Worm (Caenorhabditis elegans) whole organism, L2 larva: ENCODE data around the gene C05D9.9.

Experiments used
- C34F6.9 ChIP-seq: fragments of 150-350 bp; optimal IDR thresholded peaks from 2 replicates; lab custom pipeline; 2014; ENCODE audit warnings: missing biosample characterization, missing genetic modification characterization
- R02D3.7 ChIP-seq: fragments of 150-350 bp; optimal IDR thresholded peaks from 2 replicates; lab custom pipeline; 2014; ENCODE audit warnings: missing biosample characterization, missing genetic modification characterization
- ZK546.5 ChIP-seq: sonication (generic microtip); optimal IDR thresholded peaks from 2 replicates; lab custom pipeline; 2017; ENCODE audit warnings: missing biosample characterization, missing genetic modification characterization
- alr-1 ChIP-seq: fragments of 150-350 bp; optimal IDR thresholded peaks from 2 replicates; lab custom pipeline; 2014; ENCODE audit warnings: missing biosample characterization, missing genetic modification characterization
- ama-1 ChIP-seq: fragments of 150-350 bp; optimal IDR thresholded peaks from 2 replicates; lab custom pipeline; 2018; ENCODE audit warnings: inconsistent platforms
- ceh-16 ChIP-seq: fragments of 150-350 bp; optimal IDR thresholded peaks from 2 replicates; lab custom pipeline; 2014; ENCODE audit warnings: missing biosample characterization, missing genetic modification characterization
- crh-2 ChIP-seq: sonication (generic microtip); optimal IDR thresholded peaks from 2 replicates; lab custom pipeline; 2017; ENCODE audit warnings: missing biosample characterization, missing genetic modification characterization
- egl-27 ChIP-seq: sonication (generic microtip); optimal IDR thresholded peaks from 3 replicates; lab custom pipeline; 2017; ENCODE audit warnings: missing biosample characterization, missing genetic modification reagents, missing genetic modification characterization
- elt-1 ChIP-seq: fragments of 150-350 bp; optimal IDR thresholded peaks from 2 replicates; lab custom pipeline; 2014; ENCODE audit warnings: missing biosample characterization, missing genetic modification characterization
- elt-3 ChIP-seq: sonication (generic microtip); optimal IDR thresholded peaks from 2 replicates; lab custom pipeline; 2017; ENCODE audit warnings: missing biosample characterization, missing genetic modification characterization
- fos-1 ChIP-seq: fragments of 150-350 bp; optimal IDR thresholded peaks from 2 replicates; lab custom pipeline; 2014; ENCODE audit warnings: missing biosample characterization, missing genetic modification characterization
- gmeb-1 ChIP-seq: fragments of 150-350 bp; optimal IDR thresholded peaks from 2 replicates; lab custom pipeline; 2014; ENCODE audit warnings: missing biosample characterization, missing genetic modification characterization
- lin-11 ChIP-seq: fragments of 150-350 bp; sonication (generic microtip); optimal IDR thresholded peaks from 2 replicates; lab custom pipeline; 2014; ENCODE audit warnings: missing biosample characterization, missing genetic modification characterization, inconsistent platforms, mixed read lengths
- lin-13 ChIP-seq: fragments of 150-350 bp; optimal IDR thresholded peaks from 2 replicates; lab custom pipeline; 2014; ENCODE audit warnings: missing biosample characterization, missing genetic modification reagents, missing genetic modification characterization
- lin-39 ChIP-seq: fragments of 150-350 bp; optimal IDR thresholded peaks from 2 replicates; lab custom pipeline; 2014; ENCODE audit warnings: missing biosample characterization, missing genetic modification reagents, missing genetic modification characterization
- lsy-2 ChIP-seq, 2 experiments: fragments of 150-350 bp in 1 of 2; sonication (generic microtip) in 1 of 2; optimal IDR thresholded peaks; 2 replicates each; lab custom pipeline; 2014 to 2017; ENCODE audit warnings: missing biosample characterization in 2 of 2, missing genetic modification characterization in 2 of 2
- mab-5 ChIP-seq: fragments of 150-350 bp; optimal IDR thresholded peaks from 2 replicates; lab custom pipeline; 2014; ENCODE audit warnings: missing biosample characterization, missing genetic modification characterization
- mbf-1 ChIP-seq: sonication (generic microtip); optimal IDR thresholded peaks from 2 replicates; lab custom pipeline; 2017; ENCODE audit warnings: missing biosample characterization, missing genetic modification characterization
- mdl-1 ChIP-seq, 2 experiments: fragments of 150-350 bp in 1 of 2; sonication (generic microtip) in 1 of 2; optimal IDR thresholded peaks; 2 replicates each; lab custom pipeline; 2017; ENCODE audit warnings: missing biosample characterization in 2 of 2, missing genetic modification characterization in 2 of 2
- nhr-10 ChIP-seq: sonication (generic microtip); optimal IDR thresholded peaks from 2 replicates; lab custom pipeline; 2017; ENCODE audit warnings: missing biosample characterization, missing genetic modification characterization
- nhr-12 ChIP-seq: fragments of 150-350 bp; optimal IDR thresholded peaks from 2 replicates; lab custom pipeline; 2014; ENCODE audit warnings: missing biosample characterization, missing genetic modification characterization
- nhr-129 ChIP-seq: fragments of 150-350 bp; optimal IDR thresholded peaks from 2 replicates; lab custom pipeline; 2014; ENCODE audit warnings: missing biosample characterization, missing genetic modification characterization
- nhr-21 ChIP-seq: fragments of 150-350 bp; optimal IDR thresholded peaks from 2 replicates; lab custom pipeline; 2014; ENCODE audit warnings: missing biosample characterization, missing genetic modification characterization
- nhr-23 ChIP-seq: fragments of 150-350 bp; optimal IDR thresholded peaks from 2 replicates; lab custom pipeline; 2014; ENCODE audit warnings: missing biosample characterization, missing genetic modification reagents, missing genetic modification characterization
- nhr-237 ChIP-seq: fragments of 150-350 bp; optimal IDR thresholded peaks from 2 replicates; lab custom pipeline; 2014; ENCODE audit warnings: missing biosample characterization, missing genetic modification characterization
- nhr-25 ChIP-seq: fragments of 150-350 bp; sonication (generic microtip); optimal IDR thresholded peaks from 3 replicates; lab custom pipeline; 2014; ENCODE audit warnings: missing biosample characterization, missing genetic modification characterization
- nhr-6 ChIP-seq: fragments of 150-350 bp; optimal IDR thresholded peaks from 2 replicates; lab custom pipeline; 2014; ENCODE audit warnings: missing biosample characterization, missing genetic modification characterization
- sma-3 ChIP-seq: sonication (generic microtip); optimal IDR thresholded peaks from 2 replicates; lab custom pipeline; 2016; ENCODE audit warnings: missing genetic modification reagents, missing genetic modification characterization, missing compliant biosample characterization
- sma-9 ChIP-seq, 2 experiments: fragments of 150-350 bp in 1 of 2; sonication (generic microtip) in 1 of 2; optimal IDR thresholded peaks; 2 replicates each; lab custom pipeline; 2014 to 2016; ENCODE audit warnings: missing genetic modification characterization in 2 of 2, mild to moderate bottlenecking in 1 of 2, missing biosample characterization in 1 of 2, missing compliant biosample characterization in 1 of 2, missing genetic modification reagents in 1 of 2, moderate library complexity in 1 of 2
- unc-39 ChIP-seq: fragments of 150-350 bp; optimal IDR thresholded peaks from 2 replicates; lab custom pipeline; 2014; ENCODE audit warnings: missing biosample characterization, missing genetic modification characterization
- unc-55 ChIP-seq: fragments of 150-350 bp; sonication (generic microtip); optimal IDR thresholded peaks from 3 replicates; lab custom pipeline; 2014; ENCODE audit warnings: missing biosample characterization, missing genetic modification reagents, missing genetic modification characterization
- unc-62 ChIP-seq: fragments of 150-350 bp; optimal IDR thresholded peaks from 2 replicates; lab custom pipeline; 2014; ENCODE audit warnings: missing biosample characterization, missing genetic modification reagents, missing genetic modification characterization
- zag-1 ChIP-seq: fragments of 150-350 bp; optimal IDR thresholded peaks from 2 replicates; lab custom pipeline; 2014; ENCODE audit warnings: missing biosample characterization, missing genetic modification characterization
- ztf-1 ChIP-seq: fragments of 200-800 bp; sonication (Bioruptor generic); conservative IDR thresholded peaks from 2 replicates; pipeline ENCODE4 v1.3.6; 2022; ENCODE audit warnings: missing genetic modification characterization, missing compliant biosample characterization
- ztf-4 ChIP-seq: fragments of 150-350 bp; optimal IDR thresholded peaks from 2 replicates; lab custom pipeline; 2014; ENCODE audit warnings: missing biosample characterization, missing genetic modification characterization

The C05D9.9 gene

ce11 chrX:1128503-1129036, 4.5 kb upstream of the C05D9.9 start, which contains the start of gene snx-1 (continued):
- TF ChIP-seq nhr-237 (no peak), sma-3 (GFP tag; lab: Kevin White, UChicago) (peak; percentile 62)

- TF ChIP-seq mdl-1 (tag; optimal IDR thresholded peaks at IDR 0.05; lab: Kevin White, UChicago): no peak
- no peak for TF ChIP-seq mbf-1
- TF ChIP-seq alr-1 (tag; lab: Kevin White, UChicago): no peak
- TF ChIP-seq lin-39 (tag; lab: Kevin White, UChicago): no peak
- no peak for TF ChIP-seq nhr-21
- no peak for TF ChIP-seq egl-27 (tag; lab: Kevin White, UChicago)
Observed at ce11 chrX:1126207-1126606, 2.2 kb upstream of the C05D9.9 start.

- TF ChIP-seq crh-2: peak; percentile 12
- no peak for TF ChIP-seq nhr-10
- no peak for TF ChIP-seq ztf-1 (GFP tag; lab: Robert Waterston, UW)
- no peak for TF ChIP-seq nhr-12
- peak; percentile 11 for TF ChIP-seq sma-9 (GFP tag; optimal IDR thresholded peaks at IDR 0.05; lab: Kevin White, UChicago)
- no peak for TF ChIP-seq sma-9 (tag; optimal IDR thresholded peaks at IDR 0.05; lab: Kevin White, UChicago)
- no peak for TF ChIP-seq elt-1 (tag; lab: Kevin White, UChicago)
- peak; percentile 50 for TF ChIP-seq fos-1 (tag; lab: Kevin White, UChicago)
Observed at ce11 chrX:1125426-1125825, 1.4 kb upstream of the C05D9.9 start, which contains the start of gene lmp-2. Gene lmp-2 (plus strand): TSS chrX:1125615.

- TF ChIP-seq nhr-237: no peak
- TF ChIP-seq nhr-25 (tag; lab: Kevin White, UChicago): peak; percentile 47
- TF ChIP-seq fos-1 (tag; lab: Kevin White, UChicago): no peak
- no peak for TF ChIP-seq lin-11 (tag; lab: Kevin White, UChicago)
- TF ChIP-seq, all 48 proteins: peak for 1
Observed at ce11 chrX:1123471-1123870, 575 bp downstream of the C05D9.9 start.

ce11 chrX:1122198-1122597, 1.8 kb downstream of the C05D9.9 start:
- TF ChIP-seq gmeb-1 (tag; lab: Kevin White, UChicago) (no peak), unc-39 (tag; lab: Kevin White, UChicago) (no peak), nhr-25 (tag; lab: Kevin White, UChicago) (peak; percentile 24), sma-9 (GFP tag; optimal IDR thresholded peaks at IDR 0.05; lab: Kevin White, UChicago) (peak; percentile 61), sma-9 (tag; optimal IDR thresholded peaks at IDR 0.05; lab: Kevin White, UChicago) (no peak), ceh-16 (tag; lab: Kevin White, UChicago) (no peak), unc-55 (GFP tag; lab: Kevin White, UChicago) (peak; percentile 32), ama-1 (lab: Kevin White, UChicago) (no peak), ZK546.5 (tag; lab: Kevin White, UChicago) (no peak), ztf-4 (tag; lab: Kevin White, UChicago) (no peak), zag-1 (no peak), unc-62 (GFP tag; lab: Kevin White, UChicago) (peak; percentile 22), nhr-21 (peak; percentile 30), C34F6.9 (tag; lab: Kevin White, UChicago) (peak; percentile 67), elt-3 (no peak), nhr-6 (tag; lab: Kevin White, UChicago) (peak; percentile 6), lin-39 (tag; lab: Kevin White, UChicago) (peak; percentile 52), alr-1 (tag; lab: Kevin White, UChicago) (no peak), sma-3 (GFP tag; lab: Kevin White, UChicago) (peak; percentile 5), mab-5 (tag; lab: Kevin White, UChicago) (peak; percentile 94), fos-1 (tag; lab: Kevin White, UChicago) (peak; percentile 21), crh-2 (peak; percentile 79), nhr-129 (peak; percentile 69), nhr-23 (tag; lab: Kevin White, UChicago) (no peak), lsy-2 (tag; optimal IDR thresholded peaks at IDR 0.05; lab: Kevin White, UChicago) (peak in 1 of 2 experiments; percentile 54), lin-13 (GFP tag; lab: Kevin White, UChicago) (peak; percentile 38), egl-27 (tag; lab: Kevin White, UChicago) (peak; percentile 4), R02D3.7 (tag; lab: Kevin White, UChicago) (no peak)
